Fruit fly (Drosophila melanogaster) whole organism, embryonic: ENCODE measurements around the gene Yip1d1.

ENCODE experiments used
- Ada2b ChIP-seq: fragments of 200-800 bp; sonication (Bioruptor generic); IDR thresholded peaks from 2 replicates; pipeline ENCODE4 v1.3.6; 2022; ENCODE audit warnings: missing biosample characterization, missing genetic modification characterization
- Aef1 ChIP-seq: fragments of 200-800 bp; sonication (Bioruptor generic); IDR thresholded peaks from 3 replicates; pipeline ENCODE4 v1.3.6; 2022; ENCODE audit warnings: missing biosample characterization, missing genetic modification characterization
- Asciz ChIP-seq: fragments of 200-800 bp; sonication (Bioruptor generic); optimal IDR thresholded peaks from 2 replicates; lab custom pipeline; 2017; ENCODE audit warnings: missing biosample characterization, mild to moderate bottlenecking, missing genetic modification characterization, missing genetic modification reagents
- BEAF-32 ChIP-seq: fragments of 200-800 bp; sonication (Bioruptor generic); optimal IDR thresholded peaks from 3 replicates; lab custom pipeline; 2017; ENCODE audit warnings: missing biosample characterization, missing genetic modification characterization, mild to moderate bottlenecking, moderate library complexity, missing genetic modification reagents
- C15 ChIP-seq: fragments of 200-800 bp; sonication (Bioruptor generic); IDR thresholded peaks from 3 replicates; pipeline ENCODE4 v1.3.6; 2022; ENCODE audit warnings: missing biosample characterization, missing genetic modification characterization
- CG11695 ChIP-seq: fragments of 200-800 bp; sonication (Bioruptor generic); IDR thresholded peaks from 3 replicates; pipeline ENCODE4 v1.3.6; 2022; ENCODE audit warnings: missing biosample characterization, missing genetic modification characterization
- CG12744 ChIP-seq: fragments of 200-800 bp; sonication (Bioruptor generic); optimal IDR thresholded peaks from 2 replicates; lab custom pipeline; 2016; ENCODE audit warnings: missing biosample characterization, missing genetic modification characterization
- CG14667 ChIP-seq: fragments of 200-800 bp; sonication (Bioruptor generic); IDR thresholded peaks from 2 replicates; pipeline ENCODE4 v1.3.6; 2022; ENCODE audit warnings: missing biosample characterization, missing genetic modification characterization
- CG15011 ChIP-seq: fragments of 200-800 bp; sonication (Bioruptor generic); optimal IDR thresholded peaks from 3 replicates; lab custom pipeline; 2018; ENCODE audit warnings: missing biosample characterization, mild to moderate bottlenecking, missing genetic modification characterization
- CG15696 ChIP-seq: fragments of 200-800 bp; sonication (Bioruptor generic); optimal IDR thresholded peaks from 2 replicates; lab custom pipeline; 2019; ENCODE audit warnings: missing biosample characterization, mild to moderate bottlenecking, missing genetic modification characterization, moderate library complexity
- CG2712 ChIP-seq: fragments of 200-800 bp; optimal IDR thresholded peaks from 3 replicates; lab custom pipeline; 2019; ENCODE audit warnings: missing biosample characterization, mild to moderate bottlenecking, missing genetic modification characterization, moderate library complexity
- CG3407 ChIP-seq: fragments of 200-800 bp; sonication (Bioruptor generic); optimal IDR thresholded peaks from 2 replicates; lab custom pipeline; 2018; ENCODE audit warnings: missing biosample characterization, mild to moderate bottlenecking, missing genetic modification characterization
- CG34376 ChIP-seq: fragments of 200-800 bp; sonication (Bioruptor generic); optimal IDR thresholded peaks from 2 replicates; lab custom pipeline; 2018; ENCODE audit warnings: missing biosample characterization, mild to moderate bottlenecking, missing genetic modification characterization
- CG43689 ChIP-seq: fragments of 200-800 bp; sonication (Bioruptor generic); IDR thresholded peaks from 2 replicates; pipeline ENCODE4 v1.3.6; 2022; ENCODE audit warnings: missing biosample characterization, missing genetic modification characterization
- CG5245 ChIP-seq: fragments of 200-800 bp; sonication (Bioruptor generic); optimal IDR thresholded peaks from 3 replicates; lab custom pipeline; 2016; ENCODE audit warnings: missing biosample characterization, missing genetic modification characterization
- CG6791 ChIP-seq: fragments of 200-800 bp; sonication (Bioruptor generic); IDR thresholded peaks from 3 replicates; pipeline ENCODE4 v1.3.6; 2022; ENCODE audit warnings: missing biosample characterization, missing genetic modification characterization; ENCODE audit not compliant: partially characterized antibody
- CG7987 ChIP-seq: fragments of 200-800 bp; sonication (Bioruptor generic); optimal IDR thresholded peaks from 2 replicates; lab custom pipeline; 2018; ENCODE audit warnings: missing biosample characterization, mild to moderate bottlenecking, missing genetic modification characterization, moderate library complexity
- CG8359 ChIP-seq: fragments of 200-800 bp; sonication (Bioruptor generic); optimal IDR thresholded peaks from 2 replicates; lab custom pipeline; 2017; ENCODE audit warnings: missing biosample characterization, mild to moderate bottlenecking, missing genetic modification characterization, borderline replicate concordance
- CG8924 ChIP-seq: fragments of 200-800 bp; optimal IDR thresholded peaks from 3 replicates; lab custom pipeline; 2019; ENCODE audit warnings: missing biosample characterization, mild to moderate bottlenecking, missing genetic modification characterization, moderate library complexity
- CG9817 ChIP-seq: fragments of 200-800 bp; sonication (Bioruptor generic); optimal IDR thresholded peaks from 2 replicates; lab custom pipeline; 2018; ENCODE audit warnings: missing biosample characterization, mild to moderate bottlenecking, missing genetic modification characterization, moderate library complexity
- CG9876 ChIP-seq: fragments of 200-800 bp; sonication (Bioruptor generic); optimal IDR thresholded peaks from 2 replicates; lab custom pipeline; 2016; ENCODE audit warnings: missing biosample characterization, missing genetic modification characterization
- Elba2 ChIP-seq: fragments of 200-800 bp; sonication (Bioruptor generic); optimal IDR thresholded peaks from 3 replicates; lab custom pipeline; 2016; ENCODE audit warnings: missing biosample characterization, missing genetic modification characterization
- GATAe ChIP-seq: fragments of 200-800 bp; sonication (Bioruptor generic); conservative IDR thresholded peaks from 2 replicates; pipeline ENCODE4 v1.3.6; 2022; ENCODE audit warnings: missing biosample characterization, missing genetic modification characterization
- Gsc ChIP-seq: fragments of 200-800 bp; sonication (Bioruptor generic); IDR thresholded peaks from 2 replicates; pipeline ENCODE4 v1.3.6; 2022; ENCODE audit warnings: missing biosample characterization, missing genetic modification characterization
- Hmx ChIP-seq: fragments of 200-800 bp; sonication (Bioruptor generic); optimal IDR thresholded peaks from 2 replicates; lab custom pipeline; 2016; ENCODE audit warnings: missing biosample characterization, missing genetic modification characterization
- MESR4 ChIP-seq: fragments of 200-800 bp; sonication (Bioruptor generic); optimal IDR thresholded peaks from 2 replicates; lab custom pipeline; 2018; ENCODE audit warnings: missing biosample characterization, mild to moderate bottlenecking, missing genetic modification characterization, moderate library complexity
- MTF-1 ChIP-seq: fragments of 200-800 bp; sonication (Bioruptor generic); optimal IDR thresholded peaks from 2 replicates; lab custom pipeline; 2018; ENCODE audit warnings: missing biosample characterization, mild to moderate bottlenecking, missing genetic modification characterization, borderline replicate concordance
- Max ChIP-seq: fragments of 200-800 bp; sonication (Bioruptor generic); optimal IDR thresholded peaks from 2 replicates; lab custom pipeline; 2016; ENCODE audit warnings: missing biosample characterization, mild to moderate bottlenecking, missing genetic modification characterization
- Med ChIP-seq: fragments of 200-800 bp; sonication (Bioruptor generic); peaks from one replicate; lab custom pipeline; 2016; ENCODE audit warnings: missing biosample characterization, missing genetic modification characterization, mild to moderate bottlenecking, inconsistent platforms, moderate library complexity
- NC2β ChIP-seq: fragments of 200-800 bp; sonication (Bioruptor generic); optimal IDR thresholded peaks from 2 replicates; lab custom pipeline; 2016; ENCODE audit warnings: missing biosample characterization, missing genetic modification characterization
- bbx ChIP-seq: fragments of 200-800 bp; sonication (Bioruptor generic); IDR thresholded peaks from 2 replicates; pipeline ENCODE4 v1.3.6; 2022; ENCODE audit warnings: missing biosample characterization, missing genetic modification characterization; ENCODE audit not compliant: partially characterized antibody
- bcd ChIP-seq: fragments of 200-800 bp; sonication (Bioruptor generic); optimal IDR thresholded peaks from 2 replicates; lab custom pipeline; 2017; ENCODE audit warnings: missing biosample characterization, mild to moderate bottlenecking, missing genetic modification characterization
- ci ChIP-seq: fragments of 200-800 bp; sonication (Bioruptor generic); IDR thresholded peaks from 3 replicates; pipeline ENCODE4 v1.3.6; 2022; ENCODE audit warnings: missing biosample characterization, missing genetic modification characterization
- crol ChIP-seq: fragments of 200-800 bp; sonication (Bioruptor generic); IDR thresholded peaks from 2 replicates; pipeline ENCODE4 v1.3.6; 2022; ENCODE audit warnings: missing biosample characterization, missing genetic modification characterization
- emc ChIP-seq: fragments of 200-800 bp; sonication (Bioruptor generic); optimal IDR thresholded peaks from 2 replicates; lab custom pipeline; 2016; ENCODE audit warnings: missing biosample characterization, missing genetic modification characterization
- ftz-f1 ChIP-seq: fragments of 200-800 bp; sonication (Bioruptor generic); optimal IDR thresholded peaks from 2 replicates; lab custom pipeline; 2016; ENCODE audit warnings: missing biosample characterization, missing genetic modification characterization
- gem ChIP-seq: fragments of 200-800 bp; sonication (Bioruptor generic); optimal IDR thresholded peaks from 2 replicates; lab custom pipeline; 2019; ENCODE audit warnings: missing biosample characterization, mild to moderate bottlenecking, missing genetic modification characterization, moderate library complexity
- klu ChIP-seq: fragments of 200-800 bp; sonication (Bioruptor generic); IDR thresholded peaks from 2 replicates; pipeline ENCODE4 v1.3.6; 2022; ENCODE audit warnings: missing biosample characterization, missing genetic modification characterization
- knrl ChIP-seq: fragments of 200-800 bp; sonication (Bioruptor generic); IDR thresholded peaks from 3 replicates; pipeline ENCODE4 v1.3.6; 2022; ENCODE audit warnings: missing biosample characterization, missing genetic modification characterization; ENCODE audit not compliant: partially characterized antibody
- lmd ChIP-seq: fragments of 200-800 bp; sonication (Bioruptor generic); IDR thresholded peaks from 2 replicates; pipeline ENCODE4 v1.3.6; 2022; ENCODE audit warnings: missing biosample characterization, missing genetic modification characterization
- org-1 ChIP-seq: fragments of 200-800 bp; sonication (Bioruptor generic); optimal IDR thresholded peaks from 2 replicates; lab custom pipeline; 2017; ENCODE audit warnings: missing biosample characterization, missing genetic modification characterization
- pfk ChIP-seq: fragments of 200-800 bp; sonication (Bioruptor generic); optimal IDR thresholded peaks from 2 replicates; lab custom pipeline; 2018; ENCODE audit warnings: missing biosample characterization, mild to moderate bottlenecking, missing genetic modification characterization, moderate library complexity
- pita ChIP-seq: fragments of 200-800 bp; sonication (Bioruptor generic); optimal IDR thresholded peaks from 2 replicates; lab custom pipeline; 2017; ENCODE audit warnings: missing biosample characterization, mild to moderate bottlenecking, missing genetic modification characterization
- rib ChIP-seq: fragments of 200-800 bp; sonication (Bioruptor generic); IDR thresholded peaks from 2 replicates; pipeline ENCODE4 v1.3.6; 2022; ENCODE audit warnings: missing biosample characterization, missing genetic modification characterization
- ro ChIP-seq: fragments of 200-800 bp; sonication (Bioruptor generic); IDR thresholded peaks from 2 replicates; pipeline ENCODE4 v1.3.6; 2022; ENCODE audit warnings: missing biosample characterization, missing genetic modification characterization
- sima ChIP-seq: fragments of 200-800 bp; sonication (Bioruptor generic); optimal IDR thresholded peaks from 2 replicates; lab custom pipeline; 2016; ENCODE audit warnings: missing biosample characterization, missing genetic modification characterization
- ssp ChIP-seq: fragments of 200-800 bp; sonication (Bioruptor generic); IDR thresholded peaks from 2 replicates; pipeline ENCODE4 v1.3.6; 2022; ENCODE audit warnings: missing biosample characterization, missing genetic modification characterization
- tin ChIP-seq: fragments of 200-800 bp; sonication (Bioruptor generic); optimal IDR thresholded peaks from 3 replicates; lab custom pipeline; 2016; ENCODE audit warnings: missing biosample characterization, missing genetic modification characterization
- vvl ChIP-seq: fragments of 200-800 bp; sonication (Bioruptor generic); IDR thresholded peaks from 2 replicates; pipeline ENCODE4 v1.3.6; 2022; ENCODE audit warnings: missing biosample characterization, missing genetic modification characterization
- zen2 ChIP-seq: fragments of 200-800 bp; sonication (Bioruptor generic); IDR thresholded peaks from 3 replicates; pipeline ENCODE4 v1.3.6; 2022; ENCODE audit warnings: missing biosample characterization, missing genetic modification characterization; ENCODE audit not compliant: partially characterized antibody

Gene Yip1d1

dm6 chr2L:13018992-13019484, 18.6 kb upstream of the Yip1d1 start, which contains the start of gene Ube4B (continued):
- TF ChIP-seq CG15011 (GFP tag; lab: Kevin White, UChicago), result no peak
- no peak for TF ChIP-seq Hmx (GFP tag; lab: Kevin White, UChicago)
- no peak for TF ChIP-seq CG2712 (tag; lab: Kevin White, UChicago)
- TF ChIP-seq Med (GFP tag; lab: Kevin White, UChicago), result peak; percentile 97
- TF ChIP-seq CG7987 (GFP tag; lab: Kevin White, UChicago), result peak; percentile 41
- TF ChIP-seq org-1, result no peak
- TF ChIP-seq CG9817 (tag; lab: Kevin White, UChicago), result peak; percentile 71
- no peak for TF ChIP-seq CG43689 (GFP tag; lab: Robert Waterston, UW)
- no peak for TF ChIP-seq MTF-1 (GFP tag; lab: Kevin White, UChicago)
- 0 out of 3 replicates have a peak, but pooled peaks have one; percentile 12 for TF ChIP-seq CG11695 (GFP tag; lab: Robert Waterston, UW)
- TF ChIP-seq CG6791 (GFP tag; lab: Robert Waterston, UW), result peak; percentile 89
- TF ChIP-seq MESR4 (GFP tag; lab: Kevin White, UChicago), result peak; percentile 88
- TF ChIP-seq ssp (GFP tag; lab: Robert Waterston, UW), result peak; percentile 41; the same call in 1 of the 2 replicates
- no peak for TF ChIP-seq CG14667
- TF ChIP-seq Gsc (GFP tag; lab: Robert Waterston, UW), result no peak
- TF ChIP-seq C15 (GFP tag; lab: Robert Waterston, UW), result 0 out of 3 replicates have a peak, but pooled peaks have one; percentile 44
- peak; percentile 86 for TF ChIP-seq bbx
- no peak for TF ChIP-seq crol (GFP tag; lab: Robert Waterston, UW)
- no peak for TF ChIP-seq GATAe (GFP tag; lab: Robert Waterston, UW)
- peak; percentile 50 for TF ChIP-seq pfk (GFP tag; lab: Kevin White, UChicago)
- TF ChIP-seq NC2β (GFP tag; lab: Kevin White, UChicago), result peak; percentile 52
- peak; percentile 48 for TF ChIP-seq CG9876
- peak; percentile 52; the same call in 1 of the 2 replicates for TF ChIP-seq rib
- peak; percentile 62 for TF ChIP-seq Ada2b (GFP tag; lab: Robert Waterston, UW)
- TF ChIP-seq bcd (GFP tag; lab: Kevin White, UChicago), result no peak
- peak; percentile 43; the same call in 1 of the 2 replicates for TF ChIP-seq ro
- TF ChIP-seq tin, result peak; percentile 71
- TF ChIP-seq gem, result no peak
- peak; percentile 51 for TF ChIP-seq CG34376 (GFP tag; lab: Kevin White, UChicago)
- peak; percentile 67 for TF ChIP-seq lmd (GFP tag; lab: Robert Waterston, UW)
- TF ChIP-seq Max, result peak; percentile 39
- no peak for TF ChIP-seq sima (GFP tag; lab: Kevin White, UChicago)
- TF ChIP-seq pita, result no peak
- TF ChIP-seq CG12744, result no peak
- peak; percentile 24 for TF ChIP-seq emc (GFP tag; lab: Kevin White, UChicago)
- TF ChIP-seq ci (GFP tag; lab: Robert Waterston, UW), result peak; percentile 67; the same call in 1 of the 3 replicates
- no peak for TF ChIP-seq CG8359
- TF ChIP-seq Elba2 (GFP tag; lab: Kevin White, UChicago), result peak; percentile 51
- TF ChIP-seq CG5245, result no peak
- peak; percentile 88 for TF ChIP-seq vvl (GFP tag; lab: Robert Waterston, UW)
- no peak for TF ChIP-seq Asciz (GFP tag; lab: Kevin White, UChicago)
- peak; percentile 28; the same call in 1 of the 2 replicates for TF ChIP-seq klu (GFP tag; lab: Robert Waterston, UW)
- TF ChIP-seq ftz-f1, result peak; percentile 65
- TF ChIP-seq knrl (GFP tag; lab: Robert Waterston, UW), result peak; percentile 89
- TF ChIP-seq CG3407 (GFP tag; lab: Kevin White, UChicago), result no peak
- TF ChIP-seq Aef1 (GFP tag; lab: Robert Waterston, UW), result peak; percentile 58; the same call in 1 of the 3 replicates
- peak; percentile 54 for TF ChIP-seq CG15696
- peak; percentile 47; the same call in 1 of the 3 replicates for TF ChIP-seq zen2 (GFP tag; lab: Robert Waterston, UW)
- TF ChIP-seq CG8924 (tag; lab: Kevin White, UChicago), result no peak
- peak; percentile 95 for TF ChIP-seq BEAF-32 (GFP tag; lab: Kevin White, UChicago)
